Worm (Caenorhabditis elegans) whole organism, L1 larva: Measurements from ENCODE around the gene Y75B12A.2.

Experiments used
- C16A3.4 ChIP-seq: fragments of 150-350 bp; optimal IDR thresholded peaks from 2 replicates; lab custom pipeline; 2014; ENCODE audit warnings: missing biosample characterization, missing genetic modification characterization
- efl-3 ChIP-seq: fragments of 200-800 bp; sonication (Bioruptor generic); optimal IDR thresholded peaks from 2 replicates; lab custom pipeline; 2018; ENCODE audit warnings: mild to moderate bottlenecking, missing genetic modification characterization, missing compliant biosample characterization
- lin-13 ChIP-seq: fragments of 150-350 bp; optimal IDR thresholded peaks from 2 replicates; lab custom pipeline; 2014; ENCODE audit warnings: missing biosample characterization, missing genetic modification reagents, missing genetic modification characterization
- lin-39 ChIP-seq: fragments of 150-350 bp; optimal IDR thresholded peaks from 2 replicates; lab custom pipeline; 2014; ENCODE audit warnings: missing biosample characterization, missing genetic modification reagents, missing genetic modification characterization
- nhr-71 ChIP-seq: sonication (generic microtip); optimal IDR thresholded peaks from 2 replicates; lab custom pipeline; 2016; ENCODE audit warnings: mild to moderate bottlenecking, missing genetic modification characterization, moderate library complexity, missing compliant biosample characterization
- unc-62 ChIP-seq: fragments of 150-350 bp; optimal IDR thresholded peaks from 2 replicates; lab custom pipeline; 2014; ENCODE audit warnings: missing biosample characterization, missing genetic modification reagents, missing genetic modification characterization
- vab-15 ChIP-seq: sonication (generic microtip); optimal IDR thresholded peaks from 2 replicates; lab custom pipeline; 2017; ENCODE audit warnings: missing genotype, mild to moderate bottlenecking, missing genetic modification characterization, missing compliant biosample characterization
- zag-1 ChIP-seq: fragments of 150-350 bp; optimal IDR thresholded peaks from 2 replicates; lab custom pipeline; 2014; ENCODE audit warnings: missing biosample characterization, missing genetic modification characterization

- TF ChIP-seq zag-1 (tag; lab: Kevin White, UChicago) = no peak
- TF ChIP-seq lin-39 (tag; lab: Kevin White, UChicago) = no peak
- no peak for TF ChIP-seq unc-62
- TF ChIP-seq efl-3 (GFP tag; lab: Kevin White, UChicago) = no peak
- TF ChIP-seq vab-15 (tag; lab: Kevin White, UChicago) = no peak
- TF ChIP-seq nhr-71 (tag; lab: Kevin White, UChicago) = no peak
- TF ChIP-seq C16A3.4 (tag; lab: Kevin White, UChicago) = no peak
- TF ChIP-seq lin-13 (GFP tag; lab: Kevin White, UChicago) = no peak
These were observed 18.9 kb upstream of the Y75B12A.2 start, which contains the start of gene C01G10.17 for ce11 chrV:15090457-15090856.
